Fruit fly (Drosophila melanogaster) whole organism, embryonic: ENCODE data around the gene CG3117.

Experiments used
- Aef1 ChIP-seq: fragments of 200-800 bp; sonication (Bioruptor generic); IDR thresholded peaks from 3 replicates; pipeline ENCODE4 v1.3.6; 2022; ENCODE audit warnings: missing biosample characterization, missing genetic modification characterization
- B-H2 ChIP-seq: fragments of 200-800 bp; sonication (Bioruptor generic); optimal IDR thresholded peaks from 2 replicates; lab custom pipeline; 2018; ENCODE audit warnings: missing biosample characterization, mild to moderate bottlenecking, missing genetic modification characterization
- CG13894 ChIP-seq: fragments of 200-800 bp; sonication (Bioruptor generic); optimal IDR thresholded peaks from 3 replicates; lab custom pipeline; 2018; ENCODE audit warnings: missing biosample characterization, mild to moderate bottlenecking, missing genetic modification characterization, moderate library complexity
- CG15073 ChIP-seq: fragments of 200-800 bp; sonication (Bioruptor generic); optimal IDR thresholded peaks from 2 replicates; lab custom pipeline; 2016; ENCODE audit warnings: missing biosample characterization, missing genetic modification characterization
- CG15479 ChIP-seq: fragments of 200-800 bp; sonication (Bioruptor generic); optimal IDR thresholded peaks from 3 replicates; lab custom pipeline; 2019; ENCODE audit warnings: missing biosample characterization, mild to moderate bottlenecking, missing genetic modification characterization, moderate library complexity
- CG16813 ChIP-seq: fragments of 200-800 bp; sonication (Bioruptor generic); IDR thresholded peaks from 3 replicates; pipeline ENCODE4 v1.3.6; 2022; ENCODE audit warnings: missing biosample characterization, missing genetic modification characterization; ENCODE audit not compliant: partially characterized antibody
- CG16815 ChIP-seq: fragments of 200-800 bp; sonication (Bioruptor generic); optimal IDR thresholded peaks from 3 replicates; lab custom pipeline; 2017; ENCODE audit warnings: missing biosample characterization, mild to moderate bottlenecking, missing genetic modification characterization
- CG17186 ChIP-seq: fragments of 200-800 bp; sonication (Bioruptor generic); optimal IDR thresholded peaks from 3 replicates; lab custom pipeline; 2017; ENCODE audit warnings: missing biosample characterization, missing genetic modification reagents, missing genetic modification characterization
- CG17361 ChIP-seq: fragments of 200-800 bp; sonication (Bioruptor generic); IDR thresholded peaks from 3 replicates; pipeline ENCODE4 v1.3.6; 2022; ENCODE audit warnings: missing biosample characterization, missing genetic modification characterization
- CG4282 ChIP-seq: fragments of 200-800 bp; sonication (Bioruptor generic); optimal IDR thresholded peaks from 2 replicates; lab custom pipeline; 2016; ENCODE audit warnings: missing biosample characterization, missing genetic modification characterization
- CG7928 ChIP-seq: fragments of 200-800 bp; sonication (Bioruptor generic); optimal IDR thresholded peaks from 2 replicates; lab custom pipeline; 2017; ENCODE audit warnings: missing biosample characterization, mild to moderate bottlenecking, missing genetic modification characterization
- CG8281 ChIP-seq: fragments of 200-800 bp; sonication (Bioruptor generic); optimal IDR thresholded peaks from 2 replicates; lab custom pipeline; 2018; ENCODE audit warnings: missing biosample characterization, mild to moderate bottlenecking, missing genetic modification characterization, moderate library complexity
- CG9215 ChIP-seq: fragments of 200-800 bp; sonication (Bioruptor generic); IDR thresholded peaks from 2 replicates; pipeline ENCODE4 v1.3.6; 2022; ENCODE audit warnings: missing biosample characterization, missing genetic modification characterization
- CG9817 ChIP-seq: fragments of 200-800 bp; sonication (Bioruptor generic); optimal IDR thresholded peaks from 2 replicates; lab custom pipeline; 2018; ENCODE audit warnings: missing biosample characterization, mild to moderate bottlenecking, missing genetic modification characterization, moderate library complexity
- Deaf1 ChIP-seq: fragments of 200-800 bp; optimal IDR thresholded peaks from 3 replicates; lab custom pipeline; 2019; ENCODE audit warnings: missing biosample characterization, mild to moderate bottlenecking, missing genetic modification characterization, moderate library complexity
- Dp ChIP-seq: fragments of 200-800 bp; sonication (Bioruptor generic); optimal IDR thresholded peaks from 2 replicates; lab custom pipeline; 2018; ENCODE audit warnings: missing biosample characterization, mild to moderate bottlenecking, missing genetic modification characterization, moderate library complexity
- Gsc ChIP-seq: fragments of 200-800 bp; sonication (Bioruptor generic); IDR thresholded peaks from 2 replicates; pipeline ENCODE4 v1.3.6; 2022; ENCODE audit warnings: missing biosample characterization, missing genetic modification characterization
- Jarid2 ChIP-seq: fragments of 200-800 bp; sonication (Bioruptor generic); optimal IDR thresholded peaks from 3 replicates; lab custom pipeline; 2017; ENCODE audit warnings: mild to moderate bottlenecking, missing biosample characterization, missing genetic modification reagents, missing genetic modification characterization
- Kr ChIP-seq: fragments of 200-800 bp; sonication (Bioruptor generic); optimal IDR thresholded peaks from 2 replicates; lab custom pipeline; 2017; ENCODE audit warnings: missing biosample characterization, mild to moderate bottlenecking, missing genetic modification characterization
- Lhr ChIP-seq: fragments of 200-800 bp; sonication (Bioruptor generic); optimal IDR thresholded peaks from 3 replicates; lab custom pipeline; 2017; ENCODE audit warnings: mild to moderate bottlenecking, missing biosample characterization, missing genetic modification reagents, missing genetic modification characterization
- Mad ChIP-seq: fragments of 200-800 bp; sonication (Bioruptor generic); optimal IDR thresholded peaks from 2 replicates; lab custom pipeline; 2016; ENCODE audit warnings: missing biosample characterization, missing genetic modification characterization
- Oaz ChIP-seq: fragments of 200-800 bp; sonication (Bioruptor generic); IDR thresholded peaks from 2 replicates; pipeline ENCODE4 v1.3.6; 2022; ENCODE audit warnings: missing biosample characterization, missing genetic modification characterization
- Poxn ChIP-seq: fragments of 200-800 bp; sonication (Bioruptor generic); IDR thresholded peaks from 2 replicates; pipeline ENCODE4 v1.3.6; 2022; ENCODE audit warnings: missing biosample characterization, missing genetic modification characterization
- Rx ChIP-seq: fragments of 200-800 bp; sonication (Bioruptor generic); IDR thresholded peaks from 2 replicates; pipeline ENCODE4 v1.3.6; 2022; ENCODE audit warnings: missing biosample characterization, missing genetic modification characterization
- Sry-β ChIP-seq: fragments of 200-800 bp; sonication (Bioruptor generic); optimal IDR thresholded peaks from 2 replicates; lab custom pipeline; 2018; ENCODE audit warnings: missing biosample characterization, mild to moderate bottlenecking, missing genetic modification characterization, moderate library complexity
- Tbp ChIP-seq: fragments of >200 bp; optimal IDR thresholded peaks from 2 replicates; lab custom pipeline; 2018; ENCODE audit warnings: missing biosample characterization, missing genetic modification characterization
- Vsx1 ChIP-seq: fragments of 200-800 bp; sonication (Bioruptor generic); optimal IDR thresholded peaks from 2 replicates; lab custom pipeline; 2017; ENCODE audit warnings: missing biosample characterization, mild to moderate bottlenecking, missing genetic modification characterization, missing genetic modification reagents
- abd-A ChIP-seq: fragments of 200-800 bp; sonication (Bioruptor generic); optimal IDR thresholded peaks from 3 replicates; lab custom pipeline; 2019; ENCODE audit warnings: missing biosample characterization, mild to moderate bottlenecking, missing genetic modification characterization, moderate library complexity
- az2 ChIP-seq: fragments of 200-800 bp; sonication (Bioruptor generic); optimal IDR thresholded peaks from 3 replicates; lab custom pipeline; 2016; ENCODE audit warnings: missing biosample characterization, missing genetic modification characterization
- bab2 ChIP-seq: fragments of 200-800 bp; sonication (Bioruptor generic); optimal IDR thresholded peaks from 2 replicates; lab custom pipeline; 2016; ENCODE audit warnings: missing biosample characterization, missing genetic modification characterization
- dan ChIP-seq: fragments of 200-800 bp; sonication (Bioruptor generic); IDR thresholded peaks from 2 replicates; pipeline ENCODE4 v1.3.6; 2022; ENCODE audit warnings: missing biosample characterization, missing genetic modification characterization
- dm ChIP-seq: fragments of 200-800 bp; sonication (Bioruptor generic); optimal IDR thresholded peaks from 3 replicates; lab custom pipeline; 2016; ENCODE audit warnings: missing biosample characterization, missing genetic modification characterization
- gem ChIP-seq: fragments of 200-800 bp; sonication (Bioruptor generic); optimal IDR thresholded peaks from 2 replicates; lab custom pipeline; 2019; ENCODE audit warnings: missing biosample characterization, mild to moderate bottlenecking, missing genetic modification characterization, moderate library complexity
- grn ChIP-seq: fragments of 200-800 bp; sonication (Bioruptor generic); optimal IDR thresholded peaks from 3 replicates; lab custom pipeline; 2017; ENCODE audit warnings: missing biosample characterization, missing genetic modification characterization
- gsb ChIP-seq: fragments of 200-800 bp; sonication (Bioruptor generic); IDR thresholded peaks from 2 replicates; pipeline ENCODE4 v1.3.6; 2022; ENCODE audit warnings: missing biosample characterization, missing genetic modification characterization
- inv ChIP-seq: fragments of 200-800 bp; sonication (Bioruptor generic); IDR thresholded peaks from 2 replicates; pipeline ENCODE4 v1.3.6; 2022; ENCODE audit warnings: missing biosample characterization, missing genetic modification characterization; ENCODE audit not compliant: partially characterized antibody
- lab ChIP-seq: fragments of 200-800 bp; sonication (Bioruptor generic); optimal IDR thresholded peaks from 3 replicates; lab custom pipeline; 2017; ENCODE audit warnings: missing biosample characterization, missing genetic modification characterization, mild to moderate bottlenecking, moderate library complexity, missing genetic modification reagents
- pfk ChIP-seq: fragments of 200-800 bp; sonication (Bioruptor generic); optimal IDR thresholded peaks from 2 replicates; lab custom pipeline; 2018; ENCODE audit warnings: missing biosample characterization, mild to moderate bottlenecking, missing genetic modification characterization, moderate library complexity
- pzg ChIP-seq: fragments of 200-800 bp; sonication (Bioruptor generic); optimal IDR thresholded peaks from 3 replicates; lab custom pipeline; 2018; ENCODE audit warnings: missing biosample characterization, mild to moderate bottlenecking, missing genetic modification characterization, moderate library complexity
- rib ChIP-seq: fragments of 200-800 bp; sonication (Bioruptor generic); IDR thresholded peaks from 2 replicates; pipeline ENCODE4 v1.3.6; 2022; ENCODE audit warnings: missing biosample characterization, missing genetic modification characterization
- scrt ChIP-seq: fragments of 200-800 bp; sonication (Bioruptor generic); optimal IDR thresholded peaks from 2 replicates; lab custom pipeline; 2018; ENCODE audit warnings: missing biosample characterization, mild to moderate bottlenecking, missing genetic modification characterization, moderate library complexity
- sens ChIP-seq: fragments of 200-800 bp; sonication (Bioruptor generic); peaks from one replicate; lab custom pipeline; 2016; ENCODE audit warnings: missing biosample characterization, missing genetic modification characterization
- shn ChIP-seq: fragments of 200-800 bp; sonication (Bioruptor generic); optimal IDR thresholded peaks from 3 replicates; lab custom pipeline; 2016; ENCODE audit warnings: missing biosample characterization, missing genetic modification characterization
- sim ChIP-seq: fragments of 200-800 bp; sonication (Bioruptor generic); IDR thresholded peaks from 2 replicates; pipeline ENCODE4 v1.3.6; 2022; ENCODE audit warnings: missing biosample characterization, missing genetic modification characterization
- sna ChIP-seq: fragments of 200-800 bp; sonication (Bioruptor generic); IDR thresholded peaks from 2 replicates; pipeline ENCODE4 v1.3.6; 2022; ENCODE audit warnings: missing biosample characterization, missing genetic modification characterization; ENCODE audit not compliant: partially characterized antibody
- tin ChIP-seq: fragments of 200-800 bp; sonication (Bioruptor generic); optimal IDR thresholded peaks from 3 replicates; lab custom pipeline; 2016; ENCODE audit warnings: missing biosample characterization, missing genetic modification characterization
- vnd ChIP-seq: fragments of 200-800 bp; sonication (Bioruptor generic); IDR thresholded peaks from 3 replicates; pipeline ENCODE4 v1.3.6; 2022; ENCODE audit warnings: missing biosample characterization, missing genetic modification characterization; ENCODE audit not compliant: partially characterized antibody
- wdn ChIP-seq: fragments of 200-800 bp; sonication (Bioruptor generic); IDR thresholded peaks from 2 replicates; pipeline ENCODE4 v1.3.6; 2022; ENCODE audit warnings: missing biosample characterization, missing genetic modification characterization
- wor ChIP-seq: fragments of 200-800 bp; sonication (Bioruptor generic); IDR thresholded peaks from 2 replicates; pipeline ENCODE4 v1.3.6; 2022; ENCODE audit warnings: missing biosample characterization, missing genetic modification characterization

The CG3117 gene

DNA sequence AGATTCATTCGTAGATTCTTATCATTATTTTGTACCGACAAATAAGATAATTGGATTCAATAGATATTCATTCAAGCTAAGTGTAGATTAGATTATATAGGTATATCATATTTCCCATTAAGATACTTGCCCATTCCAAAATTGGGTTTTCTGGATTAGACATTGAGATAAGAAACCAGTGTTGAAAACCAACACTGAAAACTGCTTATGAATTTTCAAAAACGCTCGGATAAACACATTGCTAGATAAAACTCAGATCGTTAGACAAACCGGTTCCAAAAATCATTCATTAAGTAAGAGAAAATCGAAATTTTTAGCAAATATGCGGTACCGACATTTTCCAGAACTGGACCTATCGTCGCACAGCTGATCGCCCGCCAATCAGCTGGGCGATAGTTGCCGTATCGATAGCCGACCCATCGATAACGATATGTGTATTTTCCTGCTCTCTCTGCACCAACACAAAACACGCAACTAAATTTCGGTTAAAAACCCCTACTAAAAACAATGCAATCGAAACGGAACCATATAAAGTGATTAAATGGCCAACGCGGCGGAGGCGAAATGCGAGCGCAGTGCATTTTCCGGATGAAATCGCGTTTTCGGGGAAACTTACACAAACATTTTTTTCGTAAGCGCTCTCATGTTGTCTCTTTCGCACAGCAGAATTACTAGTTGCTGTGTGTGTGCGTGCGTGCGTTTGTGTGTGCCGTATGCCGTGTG lies 38.7 kb upstream of the CG3117 start, which contains the start of the genes NTPase and lilli (continued):
- TF ChIP-seq CG16815 (GFP tag; lab: Kevin White, UChicago) (peak; percentile 22), Aef1 (GFP tag; lab: Robert Waterston, UW) (peak; percentile 45), tin (GFP tag; lab: Kevin White, UChicago) (peak; percentile 63), Vsx1 (GFP tag; lab: Kevin White, UChicago) (no peak), pzg (GFP tag; lab: Kevin White, UChicago) (peak; percentile 81), CG15479 (GFP tag; lab: Kevin White, UChicago) (peak; percentile 50), Sry-β (GFP tag; lab: Kevin White, UChicago) (no peak), sens (peak; percentile 94), rib (GFP tag; lab: Robert Waterston, UW) (0 out of 2 replicates have a peak, but pooled peaks have one; percentile 18), pfk (GFP tag; lab: Kevin White, UChicago) (no peak), CG9817 (tag; lab: Kevin White, UChicago) (no peak), CG9215 (GFP tag; lab: Robert Waterston, UW) (no peak), CG17186 (GFP tag; lab: Kevin White, UChicago) (peak; percentile 70), abd-A (peak; percentile 47), shn (GFP tag; lab: Kevin White, UChicago) (peak; percentile 74), Oaz (GFP tag; lab: Robert Waterston, UW) (0 out of 2 replicates have a peak, but pooled peaks have one; percentile 28), Poxn (no peak), Kr (no peak), CG17361 (GFP tag; lab: Robert Waterston, UW) (peak; percentile 60; the same call in 2 of the 3 replicates), grn (GFP tag; lab: Kevin White, UChicago) (peak; percentile 92), vnd (GFP tag; lab: Robert Waterston, UW) (peak; percentile 90), Jarid2 (GFP tag; lab: Kevin White, UChicago) (peak; percentile 19), bab2 (GFP tag; lab: Kevin White, UChicago) (peak; percentile 78), sna (GFP tag; lab: Robert Waterston, UW) (peak; percentile 89), lab (peak; percentile 54), inv (peak; percentile 87), CG16813 (peak; percentile 95), gsb (GFP tag; lab: Robert Waterston, UW) (no peak; the same call in 1 of the 2 replicates), dan (no peak), az2 (GFP tag; lab: Kevin White, UChicago) (peak; percentile 64), CG7928 (no peak), wor (GFP tag; lab: Robert Waterston, UW) (no peak), Lhr (GFP tag; lab: Kevin White, UChicago) (peak; percentile 24), Gsc (GFP tag; lab: Robert Waterston, UW) (no peak), Rx (no peak; the same call in 1 of the 2 replicates), Mad (GFP tag; lab: Kevin White, UChicago) (peak; percentile 16), CG15073 (GFP tag; lab: Kevin White, UChicago) (no peak), CG4282 (GFP tag; lab: Kevin White, UChicago) (no peak), Dp (peak; percentile 11), Tbp (GFP tag; lab: Kevin White, UChicago) (no peak), gem (tag; lab: Kevin White, UChicago) (peak; percentile 55), dm (GFP tag; lab: Kevin White, UChicago) (peak; percentile 48), B-H2 (GFP tag; lab: Kevin White, UChicago) (no peak), scrt (peak; percentile 81), wdn (0 out of 2 replicates have a peak, but pooled peaks have one; percentile 49), CG13894 (peak; percentile 9), Deaf1 (no peak), sim (GFP tag; lab: Robert Waterston, UW) (peak; percentile 65; the same call in 1 of the 2 replicates), CG8281 (tag; lab: Kevin White, UChicago) (no peak)
